Fruit fly (Drosophila melanogaster) whole organism, embryonic: Measurements from ENCODE around the gene CG18675.
A peak's percentile ranks its signal among the peaks of the same experiment; 100 is the strongest.

ENCODE experiments used
- Awh ChIP-seq: fragments of 200-800 bp; sonication (Bioruptor generic); IDR thresholded peaks from 2 replicates; pipeline ENCODE4, ENCODE4 v1.3.6; 2022; ENCODE audit warnings: missing biosample characterization, missing genetic modification characterization
- CG10274 ChIP-seq: fragments of 200-800 bp; sonication (Bioruptor generic); optimal IDR thresholded peaks from 3 replicates; lab custom pipeline; 2017; ENCODE audit warnings: missing biosample characterization, mild to moderate bottlenecking, missing genetic modification characterization
- CG11504 ChIP-seq: fragments of 200-800 bp; sonication (Bioruptor generic); optimal IDR thresholded peaks from 3 replicates; lab custom pipeline; 2019; ENCODE audit warnings: missing biosample characterization, mild to moderate bottlenecking, missing genetic modification characterization, moderate library complexity
- CG1233 ChIP-seq: fragments of 200-800 bp; sonication (Bioruptor generic); optimal IDR thresholded peaks from 4 replicates; lab custom pipeline; 2018; ENCODE audit warnings: missing biosample characterization, mild to moderate bottlenecking, missing genetic modification characterization
- CG15696 ChIP-seq: fragments of 200-800 bp; sonication (Bioruptor generic); optimal IDR thresholded peaks from 2 replicates; lab custom pipeline; 2019; ENCODE audit warnings: missing biosample characterization, mild to moderate bottlenecking, missing genetic modification characterization, moderate library complexity
- CG17612 ChIP-seq: fragments of 200-800 bp; sonication (Bioruptor generic); IDR thresholded peaks from 2 replicates; pipeline ENCODE4 v1.3.6; 2022; ENCODE audit warnings: missing biosample characterization, missing genetic modification characterization
- CG2889 ChIP-seq: fragments of 200-800 bp; sonication (Bioruptor generic); IDR thresholded peaks from 3 replicates; pipeline ENCODE4 v1.3.6; 2022; ENCODE audit warnings: missing biosample characterization, missing genetic modification characterization
- CG30403 ChIP-seq: fragments of 200-800 bp; sonication (Bioruptor generic); optimal IDR thresholded peaks from 3 replicates; lab custom pipeline; 2016; ENCODE audit warnings: missing biosample characterization, missing genetic modification characterization
- CG31441 ChIP-seq: fragments of 200-800 bp; sonication (Bioruptor generic); IDR thresholded peaks from 2 replicates; pipeline ENCODE4 v1.3.6; 2022; ENCODE audit warnings: missing biosample characterization, missing genetic modification characterization
- CG42726 ChIP-seq: fragments of 200-800 bp; sonication (Bioruptor generic); IDR thresholded peaks from 2 replicates; pipeline ENCODE4 v1.3.6; 2022; ENCODE audit warnings: missing biosample characterization, missing genetic modification characterization; ENCODE audit not compliant: partially characterized antibody
- CG5180 ChIP-seq: fragments of 200-800 bp; sonication (Bioruptor generic); optimal IDR thresholded peaks from 3 replicates; lab custom pipeline; 2017; ENCODE audit warnings: missing biosample characterization, missing genetic modification characterization, mild to moderate bottlenecking, moderate library complexity, missing genetic modification reagents
- CG6254 ChIP-seq: fragments of 200-800 bp; sonication (Bioruptor generic); optimal IDR thresholded peaks from 3 replicates; lab custom pipeline; 2017; ENCODE audit warnings: mild to moderate bottlenecking, missing biosample characterization, missing genetic modification reagents, missing genetic modification characterization
- CG6689 ChIP-seq: fragments of 200-800 bp; sonication (Bioruptor generic); IDR thresholded peaks from 2 replicates; pipeline ENCODE4 v1.3.6; 2022; ENCODE audit warnings: missing biosample characterization, missing genetic modification characterization
- CG6813 ChIP-seq: fragments of 200-800 bp; sonication (Bioruptor generic); optimal IDR thresholded peaks from 2 replicates; lab custom pipeline; 2017; ENCODE audit warnings: missing biosample characterization, missing genetic modification characterization, mild to moderate bottlenecking, moderate library complexity, missing genetic modification reagents
- CG7556 ChIP-seq: fragments of 200-800 bp; sonication (Bioruptor generic); optimal IDR thresholded peaks from 2 replicates; lab custom pipeline; 2017; ENCODE audit warnings: missing biosample characterization, mild to moderate bottlenecking, missing genetic modification characterization
- CG7987 ChIP-seq: fragments of 200-800 bp; sonication (Bioruptor generic); optimal IDR thresholded peaks from 2 replicates; lab custom pipeline; 2018; ENCODE audit warnings: missing biosample characterization, mild to moderate bottlenecking, missing genetic modification characterization, moderate library complexity
- CG8089 ChIP-seq: fragments of 200-800 bp; sonication (Bioruptor generic); optimal IDR thresholded peaks from 3 replicates; lab custom pipeline; 2016; ENCODE audit warnings: missing biosample characterization, missing genetic modification characterization
- CG8281 ChIP-seq: fragments of 200-800 bp; sonication (Bioruptor generic); optimal IDR thresholded peaks from 2 replicates; lab custom pipeline; 2018; ENCODE audit warnings: missing biosample characterization, mild to moderate bottlenecking, missing genetic modification characterization, moderate library complexity
- CG8290 ChIP-seq, 3 experiments: fragments of 200-800 bp; sonication (Bioruptor generic); optimal IDR thresholded peaks; 2 replicates each; lab custom pipeline; 2016 to 2019; ENCODE audit warnings: missing biosample characterization in 3 of 3, missing genetic modification characterization in 3 of 3, mild to moderate bottlenecking in 2 of 3, moderate library complexity in 1 of 3
- CG9609 ChIP-seq: fragments of 200-800 bp; sonication (Bioruptor generic); optimal IDR thresholded peaks from 3 replicates; lab custom pipeline; 2016; ENCODE audit warnings: missing biosample characterization, missing genetic modification characterization
- CG9876 ChIP-seq: fragments of 200-800 bp; sonication (Bioruptor generic); optimal IDR thresholded peaks from 2 replicates; lab custom pipeline; 2016; ENCODE audit warnings: missing biosample characterization, missing genetic modification characterization
- Chrac-16 ChIP-seq: fragments of 200-800 bp; sonication (Bioruptor generic); optimal IDR thresholded peaks from 3 replicates; lab custom pipeline; 2016; ENCODE audit warnings: missing biosample characterization, missing genetic modification characterization
- ERR ChIP-seq: fragments of 200-800 bp; sonication (Bioruptor generic); optimal IDR thresholded peaks from 2 replicates; lab custom pipeline; 2016; ENCODE audit warnings: missing biosample characterization, missing genetic modification characterization
- Ets97D ChIP-seq: fragments of 200-800 bp; sonication (Bioruptor generic); optimal IDR thresholded peaks from 3 replicates; lab custom pipeline; 2016; ENCODE audit warnings: missing biosample characterization, missing genetic modification characterization
- Gsc ChIP-seq: fragments of 200-800 bp; sonication (Bioruptor generic); IDR thresholded peaks from 2 replicates; pipeline ENCODE4 v1.3.6; 2022; ENCODE audit warnings: missing biosample characterization, missing genetic modification characterization
- HHEX ChIP-seq: fragments of 200-800 bp; sonication (Bioruptor generic); optimal IDR thresholded peaks from 3 replicates; lab custom pipeline; 2017; ENCODE audit warnings: missing biosample characterization, mild to moderate bottlenecking, missing genetic modification characterization, missing genetic modification reagents
- Hr51 ChIP-seq, 2 experiments: fragments of 200-800 bp; sonication (Bioruptor generic); optimal IDR thresholded peaks; 2 replicates in 1 of 2; 3 replicates in 1 of 2; lab custom pipeline; 2016 to 2018; ENCODE audit warnings: missing biosample characterization in 2 of 2, missing genetic modification characterization in 2 of 2, mild to moderate bottlenecking in 1 of 2, moderate library complexity in 1 of 2
- Hsf ChIP-seq: fragments of 200-800 bp; sonication (Bioruptor generic); optimal IDR thresholded peaks from 3 replicates; lab custom pipeline; 2016; ENCODE audit warnings: missing biosample characterization, missing genetic modification characterization
- Max ChIP-seq: fragments of 200-800 bp; sonication (Bioruptor generic); optimal IDR thresholded peaks from 2 replicates; lab custom pipeline; 2016; ENCODE audit warnings: missing biosample characterization, mild to moderate bottlenecking, missing genetic modification characterization
- Mrtf ChIP-seq: fragments of 200-800 bp; sonication (Bioruptor generic); IDR thresholded peaks from 3 replicates; pipeline ENCODE4 v1.3.6; 2022; ENCODE audit warnings: missing biosample characterization, missing genetic modification characterization
- NfI ChIP-seq: fragments of 200-800 bp; sonication (Bioruptor generic); optimal IDR thresholded peaks from 3 replicates; lab custom pipeline; 2018; ENCODE audit warnings: missing biosample characterization, mild to moderate bottlenecking, missing genetic modification characterization, moderate library complexity
- Sox100B ChIP-seq: fragments of 200-800 bp; sonication (Bioruptor generic); optimal IDR thresholded peaks from 3 replicates; lab custom pipeline; 2018; ENCODE audit warnings: missing biosample characterization, mild to moderate bottlenecking, missing genetic modification characterization
- ara ChIP-seq: fragments of 200-800 bp; sonication (Bioruptor generic); IDR thresholded peaks from 2 replicates; pipeline ENCODE4 v1.3.6; 2022; ENCODE audit warnings: missing biosample characterization, missing genetic modification characterization
- chinmo ChIP-seq: fragments of 200-800 bp; sonication (Bioruptor generic); IDR thresholded peaks from 4 replicates; pipeline ENCODE4 v1.3.6; 2022; ENCODE audit warnings: missing biosample characterization, missing genetic modification characterization; ENCODE audit not compliant: partially characterized antibody
- chn ChIP-seq: fragments of 200-800 bp; sonication (Bioruptor generic); optimal IDR thresholded peaks from 2 replicates; lab custom pipeline; 2016; ENCODE audit warnings: missing biosample characterization, missing genetic modification characterization
- crol ChIP-seq: fragments of 200-800 bp; sonication (Bioruptor generic); IDR thresholded peaks from 2 replicates; pipeline ENCODE4 v1.3.6; 2022; ENCODE audit warnings: missing biosample characterization, missing genetic modification characterization
- dimm ChIP-seq: fragments of 200-800 bp; sonication (Bioruptor generic); IDR thresholded peaks from 2 replicates; pipeline ENCODE4 v1.3.6; 2022; ENCODE audit warnings: missing biosample characterization, missing genetic modification characterization
- fd102C ChIP-seq: fragments of 200-800 bp; sonication (Bioruptor generic); optimal IDR thresholded peaks from 2 replicates; lab custom pipeline; 2018; ENCODE audit warnings: missing biosample characterization, mild to moderate bottlenecking, missing genetic modification characterization, moderate library complexity
- fd96Cb ChIP-seq: fragments of 200-800 bp; sonication (Bioruptor generic); optimal IDR thresholded peaks from 2 replicates; lab custom pipeline; 2018; ENCODE audit warnings: missing biosample characterization, mild to moderate bottlenecking, missing genetic modification characterization, moderate library complexity
- gt ChIP-seq: fragments of 200-800 bp; sonication (Bioruptor generic); IDR thresholded peaks from 2 replicates; pipeline ENCODE4 v1.3.6; 2022; ENCODE audit warnings: missing biosample characterization, missing genetic modification characterization
- mam ChIP-seq: fragments of 200-800 bp; sonication (Bioruptor generic); optimal IDR thresholded peaks from 3 replicates; lab custom pipeline; 2016; ENCODE audit warnings: missing biosample characterization, missing genetic modification characterization
- nom ChIP-seq: fragments of 200-800 bp; sonication (Bioruptor generic); optimal IDR thresholded peaks from 2 replicates; lab custom pipeline; 2017; ENCODE audit warnings: missing biosample characterization, missing genetic modification characterization, mild to moderate bottlenecking, moderate library complexity, missing genetic modification reagents
- oc ChIP-seq: fragments of 200-800 bp; sonication (Bioruptor generic); optimal IDR thresholded peaks from 2 replicates; lab custom pipeline; 2018; ENCODE audit warnings: missing biosample characterization, mild to moderate bottlenecking, missing genetic modification characterization, moderate library complexity
- pan ChIP-seq, 4 experiments: fragments of >200 bp in 3 of 4; fragments of 200-800 bp in 1 of 4; sonication (Bioruptor generic) in 1 of 4; optimal IDR thresholded peaks in 3 of 4; IDR thresholded peaks in 1 of 4; 2 replicates each; pipeline versions ENCODE4 v1.3.6 to Lab custom; 2017 to 2022; ENCODE audit warnings: missing biosample characterization in 2 of 4, missing genetic modification characterization in 2 of 4, mixed read lengths in 1 of 4
- pb ChIP-seq: fragments of 200-800 bp; sonication (Bioruptor generic); optimal IDR thresholded peaks from 3 replicates; lab custom pipeline; 2016; ENCODE audit warnings: missing biosample characterization, missing genetic modification characterization
- pum ChIP-seq: fragments of 200-800 bp; sonication (Bioruptor generic); optimal IDR thresholded peaks from 2 replicates; lab custom pipeline; 2016; ENCODE audit warnings: missing biosample characterization, missing genetic modification characterization
- ssp ChIP-seq: fragments of 200-800 bp; sonication (Bioruptor generic); IDR thresholded peaks from 2 replicates; pipeline ENCODE4 v1.3.6; 2022; ENCODE audit warnings: missing biosample characterization, missing genetic modification characterization
- tin ChIP-seq: fragments of 200-800 bp; sonication (Bioruptor generic); optimal IDR thresholded peaks from 3 replicates; lab custom pipeline; 2016; ENCODE audit warnings: missing biosample characterization, missing genetic modification characterization

CG18675 gene

dm6 chr3L:4228187-4228836 lies 54.6 kb downstream of the CG18675 start (continued):
- peak; percentile 94 for TF ChIP-seq CG9609 (GFP tag; lab: Kevin White, UChicago)
- TF ChIP-seq dimm (GFP tag; lab: Robert Waterston, UW), result peak; percentile 95
- TF ChIP-seq CG7987 (GFP tag; lab: Kevin White, UChicago), result peak; percentile 85
- TF ChIP-seq fd102C (GFP tag; lab: Kevin White, UChicago), result peak; percentile 46
- peak; percentile 98 for TF ChIP-seq nom (GFP tag; lab: Kevin White, UChicago)
- TF ChIP-seq CG1233, result peak; percentile 88
- peak; percentile 89 to 97 for TF ChIP-seq Hr51 (GFP tag; optimal IDR thresholded peaks at IDR 0.05; lab: Kevin White, UChicago)
- TF ChIP-seq CG17612 (GFP tag; lab: Robert Waterston, UW), result peak; percentile 72
- TF ChIP-seq CG10274, result peak; percentile 79
- TF ChIP-seq tin, result peak; percentile 97
- TF ChIP-seq chn, result peak; percentile 92
- TF ChIP-seq crol (GFP tag; lab: Robert Waterston, UW), result peak; percentile 97
- TF ChIP-seq CG6813 (GFP tag; lab: Kevin White, UChicago), result peak; percentile 95
- TF ChIP-seq CG8290 (GFP tag; optimal IDR thresholded peaks at IDR 0.05; lab: Kevin White, UChicago), result peak; percentile 94
- peak; percentile 83 to 97 for TF ChIP-seq CG8290 (tag; optimal IDR thresholded peaks at IDR 0.05; lab: Kevin White, UChicago)
- TF ChIP-seq ERR, result peak; percentile 91
- TF ChIP-seq CG6254 (GFP tag; lab: Kevin White, UChicago), result peak; percentile 96
- peak; percentile 94 for TF ChIP-seq Gsc (GFP tag; lab: Robert Waterston, UW)
- TF ChIP-seq gt (GFP tag; lab: Robert Waterston, UW), result peak; percentile 94
- TF ChIP-seq oc (tag; lab: Kevin White, UChicago), result peak; percentile 97
- peak; percentile 78 for TF ChIP-seq CG8281 (tag; lab: Kevin White, UChicago)
- no peak for TF ChIP-seq CG42726
- TF ChIP-seq CG15696, result peak; percentile 87
- peak; percentile 96 for TF ChIP-seq Mrtf (GFP tag; lab: Robert Waterston, UW)
- peak; percentile 95 for TF ChIP-seq CG30403 (GFP tag; lab: Kevin White, UChicago)
- peak; percentile 92 for TF ChIP-seq ssp (GFP tag; lab: Robert Waterston, UW)
- peak; percentile 96 for TF ChIP-seq pum (GFP tag; lab: Kevin White, UChicago)
- TF ChIP-seq CG7556 (GFP tag; lab: Kevin White, UChicago), result peak; percentile 96
- peak; percentile 98 for TF ChIP-seq ara (GFP tag; lab: Robert Waterston, UW)
- TF ChIP-seq Chrac-16 (GFP tag; lab: Kevin White, UChicago), result peak; percentile 95
- peak; percentile 96 for TF ChIP-seq Hsf (GFP tag; lab: Kevin White, UChicago)
- peak; percentile 85 for TF ChIP-seq Ets97D (GFP tag; lab: Kevin White, UChicago)
- TF ChIP-seq NfI (GFP tag; lab: Kevin White, UChicago), result peak; percentile 96
- TF ChIP-seq Awh (GFP tag; lab: Robert Waterston, UW), result peak; percentile 99
- TF ChIP-seq CG5180 (GFP tag; lab: Kevin White, UChicago), result peak; percentile 92
- peak; percentile 87 for TF ChIP-seq Max (GFP tag; lab: Kevin White, UChicago)
- peak; percentile 89 for TF ChIP-seq mam (GFP tag; lab: Kevin White, UChicago)
- peak; percentile 94 for TF ChIP-seq pb (GFP tag; lab: Kevin White, UChicago)
- peak; percentile 96 for TF ChIP-seq Sox100B
- TF ChIP-seq CG2889 (GFP tag; lab: Robert Waterston, UW), result peak; percentile 91
- peak; percentile 98 for TF ChIP-seq CG31441 (GFP tag; lab: Robert Waterston, UW)
- TF ChIP-seq chinmo (GFP tag; lab: Robert Waterston, UW), result no peak
- peak; percentile 85 for TF ChIP-seq CG9876 (GFP tag; lab: Kevin White, UChicago)
- peak; percentile 94 for TF ChIP-seq HHEX (GFP tag; lab: Kevin White, UChicago)
- TF ChIP-seq pan (optimal IDR thresholded peaks at IDR 0.05; lab: Kevin White, UChicago), result no peak
- TF ChIP-seq pan (GFP tag; optimal IDR thresholded peaks at IDR 0.05 in 1 of 2, IDR thresholded peaks at IDR 0.05 in 1 of 2), result peak in 1 of 2 experiments; percentile 97
- TF ChIP-seq fd96Cb (tag; lab: Kevin White, UChicago), result peak; percentile 96
- peak; percentile 97 for TF ChIP-seq CG11504 (tag; lab: Kevin White, UChicago)
- peak; percentile 96 for TF ChIP-seq CG8089 (GFP tag; lab: Kevin White, UChicago)
- TF ChIP-seq CG6689 (GFP tag; lab: Robert Waterston, UW), result peak; percentile 96
